Fruit fly (Drosophila melanogaster): Measurements from ENCODE around the gene beat-VII.

Gene beat-VII

DNA sequence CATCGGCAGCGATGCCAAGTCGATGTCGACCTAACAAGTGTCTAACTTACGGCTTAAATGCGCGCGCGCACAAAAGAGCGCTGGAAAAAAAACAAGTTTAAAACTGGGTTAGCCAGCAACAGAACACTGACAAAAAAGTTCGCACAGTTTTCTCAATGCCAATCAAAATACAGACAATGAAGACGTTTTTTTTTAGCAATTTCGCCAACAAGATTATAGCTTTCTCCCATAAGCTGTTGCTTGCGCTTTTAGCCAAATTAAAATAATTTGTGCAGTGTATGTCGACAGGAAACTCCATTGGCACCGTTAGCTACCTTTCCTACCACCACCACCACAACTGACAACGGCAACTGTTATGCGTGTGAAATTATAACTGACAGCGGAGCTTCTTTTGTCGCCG is 27.2 kb downstream of the beat-VII start (continued):
- TF ChIP-seq CG1529 (GFP tag; optimal IDR thresholded peaks at IDR 0.05) (no peak), Rx (GFP tag; IDR thresholded peaks at IDR 0.05) (peak; percentile 65), Max (GFP tag; optimal IDR thresholded peaks at IDR 0.05) (no peak), CG2120 (GFP tag; optimal IDR thresholded peaks at IDR 0.05) (peak; percentile 59), CG14860 (GFP tag; IDR thresholded peaks at IDR 0.05; ENCODE audit: partially characterized antibody) (no peak), Myb (GFP tag; optimal IDR thresholded peaks at IDR 0.05) (peak; percentile 32), PHDP (tag; optimal IDR thresholded peaks at IDR 0.05) (peak; percentile 59), pita (GFP tag; optimal IDR thresholded peaks at IDR 0.05) (no peak), Six4 (GFP tag; optimal IDR thresholded peaks at IDR 0.05) (no peak), nau (GFP tag; optimal IDR thresholded peaks at IDR 0.05) (peak; percentile 47), sim (GFP tag; IDR thresholded peaks at IDR 0.05) (0 out of 2 replicates have a peak, but pooled peaks have one; percentile 14), Neu2 (GFP tag; optimal IDR thresholded peaks at IDR 0.05; ENCODE audit: borderline replicate concordance) (no peak), CG10267 (tag; optimal IDR thresholded peaks at IDR 0.05) (no peak), Mad (GFP tag; optimal IDR thresholded peaks at IDR 0.05) (no peak), unc-4 (GFP tag; IDR thresholded peaks at IDR 0.05; ENCODE audit: partially characterized antibody) (no peak), CG17385 (GFP tag; optimal IDR thresholded peaks at IDR 0.05) (peak; percentile 17), CG1647 (GFP tag; optimal IDR thresholded peaks at IDR 0.05) (no peak), so (GFP tag; IDR thresholded peaks at IDR 0.05) (0 out of 3 replicates have a peak, but pooled peaks have one; percentile 54), MTF-1 (GFP tag; optimal IDR thresholded peaks at IDR 0.05; ENCODE audit: borderline replicate concordance) (no peak), CG34224 (GFP tag; IDR thresholded peaks at IDR 0.05; ENCODE audit: partially characterized antibody) (no peak), Fer2 (tag; optimal IDR thresholded peaks at IDR 0.05) (no peak), hth (optimal IDR thresholded peaks at IDR 0.05) (no peak), CG11695 (GFP tag; IDR thresholded peaks at IDR 0.05) (peak; percentile 55; the same call in 1 of the 3 replicates), Atf3 (GFP tag; optimal IDR thresholded peaks at IDR 0.05) (no peak), Lhr (GFP tag; optimal IDR thresholded peaks at IDR 0.05) (no peak), toy (GFP tag; IDR thresholded peaks at IDR 0.05) (no peak), CG6765 (GFP tag; optimal IDR thresholded peaks at IDR 0.05) (peak; percentile 5), CG34376 (GFP tag; optimal IDR thresholded peaks at IDR 0.05) (no peak), tin (GFP tag; optimal IDR thresholded peaks at IDR 0.05) (peak; percentile 49), pho (GFP tag; optimal IDR thresholded peaks at IDR 0.05) (peak; percentile 21), E2f2 (GFP tag; IDR thresholded peaks at IDR 0.05) (peak; percentile 41), CG33213 (GFP tag; optimal IDR thresholded peaks at IDR 0.05) (no peak), ci (GFP tag; IDR thresholded peaks at IDR 0.05) (peak; percentile 62; the same call in 1 of the 3 replicates), Xbp1 (GFP tag; optimal IDR thresholded peaks at IDR 0.05) (peak; percentile 53), Bteb2 (GFP tag; optimal IDR thresholded peaks at IDR 0.05) (peak; percentile 4), Lpt (GFP tag; optimal IDR thresholded peaks at IDR 0.05) (no peak), CG3838 (GFP tag; optimal IDR thresholded peaks at IDR 0.05) (no peak), scrt (GFP tag; optimal IDR thresholded peaks at IDR 0.05) (peak; percentile 46), corto (GFP tag; optimal IDR thresholded peaks at IDR 0.05) (no peak), CG11723 (GFP tag; optimal IDR thresholded peaks at IDR 0.05) (no peak), zen2 (GFP tag; IDR thresholded peaks at IDR 0.05; ENCODE audit: partially characterized antibody) (no peak), CG9876 (GFP tag; optimal IDR thresholded peaks at IDR 0.05) (no peak), crc (GFP tag; optimal IDR thresholded peaks at IDR 0.05) (no peak), CG4328 (GFP tag; optimal IDR thresholded peaks at IDR 0.05) (no peak), tll (GFP tag; optimal IDR thresholded peaks at IDR 0.05) (no peak), CG8281 (tag; optimal IDR thresholded peaks at IDR 0.05) (no peak), Meics (GFP tag; optimal IDR thresholded peaks at IDR 0.05) (peak; percentile 65), CG18599 (GFP tag; optimal IDR thresholded peaks at IDR 0.05) (peak; percentile 69), CG13775 (GFP tag; optimal IDR thresholded peaks at IDR 0.05) (no peak), dimm (GFP tag; IDR thresholded peaks at IDR 0.05) (no peak), CG11247 (GFP tag; IDR thresholded peaks at IDR 0.05) (no peak)
